Worm (Caenorhabditis elegans) whole organism, L1 larva: ENCODE data around the gene T16G12.6.

Experiments used
- aly-2 ChIP-seq: fragments of 150-350 bp; optimal IDR thresholded peaks from 2 replicates; lab custom pipeline; 2014; ENCODE audit warnings: missing biosample characterization, missing genetic modification characterization
- ceh-88 ChIP-seq: fragments of 200-800 bp; sonication (Bioruptor generic); IDR thresholded peaks from 2 replicates; pipeline ENCODE4 v1.3.6; 2022; ENCODE audit warnings: missing genetic modification characterization, missing compliant biosample characterization
- ces-1 ChIP-seq: fragments of 150-350 bp; optimal IDR thresholded peaks from 2 replicates; lab custom pipeline; 2014; ENCODE audit warnings: missing biosample characterization, missing genetic modification reagents, missing genetic modification characterization
- dsc-1 ChIP-seq: sonication (generic microtip); optimal IDR thresholded peaks from 2 replicates; lab custom pipeline; 2016; ENCODE audit warnings: mild to moderate bottlenecking, missing genetic modification characterization, missing compliant biosample characterization
- nhr-11 ChIP-seq: fragments of 150-350 bp; optimal IDR thresholded peaks from 2 replicates; lab custom pipeline; 2014; ENCODE audit warnings: missing biosample characterization, missing genetic modification characterization
- nhr-84 ChIP-seq: sonication (generic microtip); optimal IDR thresholded peaks from 2 replicates; lab custom pipeline; 2017; ENCODE audit warnings: missing biosample characterization, missing genetic modification characterization
- swsn-7 ChIP-seq: sonication (generic microtip); optimal IDR thresholded peaks from 2 replicates; lab custom pipeline; 2016; ENCODE audit warnings: missing genetic modification characterization, missing compliant biosample characterization
- ztf-11 ChIP-seq, 2 experiments: sonication (generic microtip); optimal IDR thresholded peaks; 2 replicates each; lab custom pipeline; 2016 to 2017; ENCODE audit warnings: missing genetic modification characterization in 2 of 2, missing biosample characterization in 1 of 2, missing compliant biosample characterization in 1 of 2

The T16G12.6 gene

ce11 chrIII:10123586-10124233 is 54.3 kb downstream of the T16G12.6 start, which contains the start of gene ttll-4 (continued):
- TF ChIP-seq ztf-11 (tag; optimal IDR thresholded peaks at IDR 0.05; lab: Kevin White, UChicago) = peak in 1 of 2 experiments; percentile 67
- peak; percentile 65 for TF ChIP-seq swsn-7 (tag; lab: Kevin White, UChicago)
- peak; percentile 35; the same call in 1 of the 2 replicates for TF ChIP-seq ceh-88 (GFP tag; lab: Robert Waterston, UW)
- TF ChIP-seq ces-1 (GFP tag; lab: Kevin White, UChicago) = no peak
- no peak for TF ChIP-seq aly-2
- peak; percentile 71 for TF ChIP-seq dsc-1 (tag; lab: Kevin White, UChicago)
- TF ChIP-seq nhr-84 (tag; lab: Kevin White, UChicago) = no peak
- TF ChIP-seq nhr-11 = no peak
